Fruit fly (Drosophila melanogaster) whole organism: ENCODE data around the gene CG13066.

ENCODE experiments used
- CG8478 ChIP-seq: fragments of >200 bp; optimal IDR thresholded peaks from 2 replicates; lab custom pipeline; 2018; ENCODE audit warnings: inconsistent platforms
- Dll ChIP-seq: fragments of >200 bp; optimal IDR thresholded peaks from 2 replicates; lab custom pipeline; 2017
- EcR ChIP-seq, 2 experiments: fragments of >200 bp; optimal IDR thresholded peaks; 2 replicates each; lab custom pipeline; 2017; ENCODE audit warnings: missing biosample characterization in 2 of 2, missing genetic modification characterization in 2 of 2, missing genetic modification reagents in 2 of 2
- pan ChIP-seq: fragments of >200 bp; optimal IDR thresholded peaks from 2 replicates; lab custom pipeline; 2017
- psq ChIP-seq: fragments of >200 bp; optimal IDR thresholded peaks from 2 replicates; lab custom pipeline; 2017
- usp ChIP-seq: fragments of >200 bp; optimal IDR thresholded peaks from 2 replicates; lab custom pipeline; 2017; ENCODE audit warnings: missing biosample characterization, missing genetic modification characterization, mixed read lengths

- TF ChIP-seq pan (no peak), CG8478 (lab: Kevin White, UChicago) (no peak), usp (GFP tag; lab: Kevin White, UChicago) (no peak), Dll (lab: Kevin White, UChicago) (no peak), psq (lab: Kevin White, UChicago) (no peak), EcR (GFP tag; optimal IDR thresholded peaks at IDR 0.05; lab: Kevin White, UChicago) (no peak)
Measured at dm6 chr3L:16286258-16286657, 13.5 kb downstream of the CG13066 start.
